Fruit fly (Drosophila melanogaster) whole organism, embryonic: ENCODE results near the gene asf1.

Source experiments
- ATbp ChIP-seq: fragments of 200-800 bp; sonication (Bioruptor generic); optimal IDR thresholded peaks from 2 replicates; lab custom pipeline; 2017; ENCODE audit warnings: missing biosample characterization, mild to moderate bottlenecking, missing genetic modification characterization, missing genetic modification reagents
- B-H1 ChIP-seq: fragments of 200-800 bp; sonication (Bioruptor generic); IDR thresholded peaks from 3 replicates; pipeline ENCODE4 v1.3.6; 2022; ENCODE audit warnings: missing biosample characterization, missing genetic modification characterization
- BEAF-32 ChIP-seq: fragments of 200-800 bp; sonication (Bioruptor generic); optimal IDR thresholded peaks from 3 replicates; lab custom pipeline; 2017; ENCODE audit warnings: missing biosample characterization, missing genetic modification characterization, mild to moderate bottlenecking, moderate library complexity, missing genetic modification reagents
- CG10147 ChIP-seq: fragments of 200-800 bp; sonication (Bioruptor generic); optimal IDR thresholded peaks from 2 replicates; lab custom pipeline; 2019; ENCODE audit warnings: missing biosample characterization, mild to moderate bottlenecking, missing genetic modification characterization, moderate library complexity
- CG10267 ChIP-seq: fragments of 200-800 bp; sonication (Bioruptor generic); optimal IDR thresholded peaks from 2 replicates; lab custom pipeline; 2018; ENCODE audit warnings: missing biosample characterization, mild to moderate bottlenecking, missing genetic modification characterization, moderate library complexity
- CG12391 ChIP-seq: fragments of 200-800 bp; sonication (Bioruptor generic); optimal IDR thresholded peaks from 3 replicates; lab custom pipeline; 2018; ENCODE audit warnings: missing biosample characterization, mild to moderate bottlenecking, missing genetic modification characterization, moderate library complexity
- CG17361 ChIP-seq: fragments of 200-800 bp; sonication (Bioruptor generic); IDR thresholded peaks from 3 replicates; pipeline ENCODE4 v1.3.6; 2022; ENCODE audit warnings: missing biosample characterization, missing genetic modification characterization
- CG17568 ChIP-seq: fragments of 200-800 bp; sonication (Bioruptor generic); optimal IDR thresholded peaks from 2 replicates; lab custom pipeline; 2018; ENCODE audit warnings: missing biosample characterization, mild to moderate bottlenecking, missing genetic modification characterization, moderate library complexity
- CG1792 ChIP-seq: fragments of 200-800 bp; sonication (Bioruptor generic); optimal IDR thresholded peaks from 2 replicates; lab custom pipeline; 2016; ENCODE audit warnings: missing biosample characterization, missing genetic modification characterization
- CG2875 ChIP-seq: fragments of 200-800 bp; sonication (Bioruptor generic); optimal IDR thresholded peaks from 2 replicates; lab custom pipeline; 2017; ENCODE audit warnings: missing biosample characterization, mild to moderate bottlenecking, missing genetic modification characterization, missing genetic modification reagents
- CG31441 ChIP-seq: fragments of 200-800 bp; sonication (Bioruptor generic); IDR thresholded peaks from 2 replicates; pipeline ENCODE4 v1.3.6; 2022; ENCODE audit warnings: missing biosample characterization, missing genetic modification characterization
- CG5245 ChIP-seq: fragments of 200-800 bp; sonication (Bioruptor generic); optimal IDR thresholded peaks from 3 replicates; lab custom pipeline; 2016; ENCODE audit warnings: missing biosample characterization, missing genetic modification characterization
- CG6272 ChIP-seq: fragments of 200-800 bp; sonication (Bioruptor generic); IDR thresholded peaks from 2 replicates; pipeline ENCODE4 v1.3.6; 2022; ENCODE audit warnings: missing biosample characterization, missing genetic modification characterization
- CG7745 ChIP-seq: fragments of 200-800 bp; sonication (Bioruptor generic); optimal IDR thresholded peaks from 2 replicates; lab custom pipeline; 2018; ENCODE audit warnings: missing biosample characterization, mild to moderate bottlenecking, missing genetic modification characterization, moderate library complexity
- CG8359 ChIP-seq: fragments of 200-800 bp; sonication (Bioruptor generic); optimal IDR thresholded peaks from 2 replicates; lab custom pipeline; 2017; ENCODE audit warnings: missing biosample characterization, mild to moderate bottlenecking, missing genetic modification characterization, borderline replicate concordance
- CG9215 ChIP-seq: fragments of 200-800 bp; sonication (Bioruptor generic); IDR thresholded peaks from 2 replicates; pipeline ENCODE4 v1.3.6; 2022; ENCODE audit warnings: missing biosample characterization, missing genetic modification characterization
- Chrac-16 ChIP-seq: fragments of 200-800 bp; sonication (Bioruptor generic); optimal IDR thresholded peaks from 3 replicates; lab custom pipeline; 2016; ENCODE audit warnings: missing biosample characterization, missing genetic modification characterization
- E2f2 ChIP-seq: fragments of 200-800 bp; sonication (Bioruptor generic); IDR thresholded peaks from 2 replicates; pipeline ENCODE4 v1.3.6; 2022; ENCODE audit warnings: missing biosample characterization, missing genetic modification characterization
- Ets65A ChIP-seq: fragments of 200-800 bp; sonication (Bioruptor generic); peaks from one replicate; lab custom pipeline; 2016; ENCODE audit warnings: missing biosample characterization, missing genetic modification characterization
- Hey ChIP-seq: fragments of 200-800 bp; sonication (Bioruptor generic); optimal IDR thresholded peaks from 3 replicates; lab custom pipeline; 2018; ENCODE audit warnings: missing biosample characterization, mild to moderate bottlenecking, missing genetic modification characterization
- Hr3 ChIP-seq: fragments of 200-800 bp; sonication (Bioruptor generic); optimal IDR thresholded peaks from 3 replicates; lab custom pipeline; 2016; ENCODE audit warnings: missing biosample characterization, missing genetic modification characterization
- Kr ChIP-seq: fragments of 200-800 bp; sonication (Bioruptor generic); optimal IDR thresholded peaks from 2 replicates; lab custom pipeline; 2017; ENCODE audit warnings: missing biosample characterization, mild to moderate bottlenecking, missing genetic modification characterization
- Mad ChIP-seq: fragments of 200-800 bp; sonication (Bioruptor generic); optimal IDR thresholded peaks from 2 replicates; lab custom pipeline; 2016; ENCODE audit warnings: missing biosample characterization, missing genetic modification characterization
- Meics ChIP-seq: fragments of 200-800 bp; sonication (Bioruptor generic); optimal IDR thresholded peaks from 2 replicates; lab custom pipeline; 2017; ENCODE audit warnings: missing biosample characterization, mild to moderate bottlenecking, missing genetic modification characterization
- Mes4 ChIP-seq: fragments of 200-800 bp; sonication (Bioruptor generic); optimal IDR thresholded peaks from 2 replicates; lab custom pipeline; 2016; ENCODE audit warnings: missing biosample characterization, missing genetic modification characterization
- Pdp1 ChIP-seq, 2 experiments: fragments of 200-800 bp; sonication (Bioruptor generic); optimal IDR thresholded peaks; 3 replicates each; lab custom pipeline; 2016; ENCODE audit warnings: missing biosample characterization in 2 of 2, missing genetic modification characterization in 2 of 2, mild to moderate bottlenecking in 1 of 2, moderate library complexity in 1 of 2
- Ptx1 ChIP-seq: fragments of 200-800 bp; sonication (Bioruptor generic); IDR thresholded peaks from 2 replicates; pipeline ENCODE4 v1.3.6; 2022; ENCODE audit warnings: missing biosample characterization, missing genetic modification characterization
- Trl ChIP-seq, 3 experiments: fragments of >200 bp in 2 of 3; fragments of 200-800 bp in 1 of 3; sonication (Bioruptor generic) in 1 of 3; optimal IDR thresholded peaks; 2 replicates in 1 of 3; 3 replicates in 2 of 3; lab custom pipeline; 2016 to 2017; ENCODE audit warnings: missing biosample characterization in 1 of 3, missing genetic modification characterization in 1 of 3
- az2 ChIP-seq: fragments of 200-800 bp; sonication (Bioruptor generic); optimal IDR thresholded peaks from 3 replicates; lab custom pipeline; 2016; ENCODE audit warnings: missing biosample characterization, missing genetic modification characterization
- danr ChIP-seq: fragments of 200-800 bp; sonication (Bioruptor generic); IDR thresholded peaks from 2 replicates; pipeline ENCODE4 v1.3.6; 2022; ENCODE audit warnings: missing biosample characterization, missing genetic modification characterization
- gce ChIP-seq: fragments of 200-800 bp; sonication (Bioruptor generic); IDR thresholded peaks from 3 replicates; pipeline ENCODE4 v1.3.6; 2022; ENCODE audit warnings: missing biosample characterization, missing genetic modification characterization
- gcm2 ChIP-seq: fragments of 200-800 bp; sonication (Bioruptor generic); optimal IDR thresholded peaks from 2 replicates; lab custom pipeline; 2016; ENCODE audit warnings: missing biosample characterization, missing genetic modification characterization
- grau ChIP-seq: fragments of 200-800 bp; optimal IDR thresholded peaks from 3 replicates; lab custom pipeline; 2019; ENCODE audit warnings: missing biosample characterization, mild to moderate bottlenecking, missing genetic modification characterization, moderate library complexity
- gt ChIP-seq: fragments of 200-800 bp; sonication (Bioruptor generic); IDR thresholded peaks from 2 replicates; pipeline ENCODE4 v1.3.6; 2022; ENCODE audit warnings: missing biosample characterization, missing genetic modification characterization
- ham ChIP-seq: fragments of 200-800 bp; sonication (Bioruptor generic); IDR thresholded peaks from 2 replicates; pipeline ENCODE4 v1.3.6; 2022; ENCODE audit warnings: missing biosample characterization, missing genetic modification characterization
- insv ChIP-seq, 2 experiments: fragments of 200-800 bp; sonication (Bioruptor generic); optimal IDR thresholded peaks; 3 replicates each; lab custom pipeline; 2016 to 2018; ENCODE audit warnings: missing biosample characterization in 2 of 2, missing genetic modification characterization in 2 of 2
- lab ChIP-seq: fragments of 200-800 bp; sonication (Bioruptor generic); optimal IDR thresholded peaks from 3 replicates; lab custom pipeline; 2017; ENCODE audit warnings: missing biosample characterization, missing genetic modification characterization, mild to moderate bottlenecking, moderate library complexity, missing genetic modification reagents
- lilli ChIP-seq: fragments of 200-800 bp; sonication (Bioruptor generic); optimal IDR thresholded peaks from 3 replicates; lab custom pipeline; 2016; ENCODE audit warnings: missing biosample characterization, missing genetic modification characterization
- nerfin-1 ChIP-seq: fragments of 200-800 bp; sonication (Bioruptor generic); optimal IDR thresholded peaks from 3 replicates; lab custom pipeline; 2019; ENCODE audit warnings: missing biosample characterization, mild to moderate bottlenecking, missing genetic modification characterization, moderate library complexity
- nmo ChIP-seq: fragments of 200-800 bp; sonication (Bioruptor generic); optimal IDR thresholded peaks from 2 replicates; lab custom pipeline; 2018; ENCODE audit warnings: missing biosample characterization, mild to moderate bottlenecking, missing genetic modification characterization, moderate library complexity
- onecut ChIP-seq: fragments of 200-800 bp; sonication (Bioruptor generic); IDR thresholded peaks from 2 replicates; pipeline ENCODE4 v1.3.6; 2022; ENCODE audit warnings: missing biosample characterization, missing genetic modification characterization
- peb ChIP-seq: fragments of 200-800 bp; sonication (Bioruptor generic); IDR thresholded peaks from 2 replicates; pipeline ENCODE4 v1.3.6; 2022; ENCODE audit warnings: missing biosample characterization, missing genetic modification characterization
- repo ChIP-seq: fragments of 200-800 bp; sonication (Bioruptor generic); optimal IDR thresholded peaks from 2 replicates; lab custom pipeline; 2016; ENCODE audit warnings: missing biosample characterization, missing genetic modification characterization
- sens ChIP-seq: fragments of 200-800 bp; sonication (Bioruptor generic); peaks from one replicate; lab custom pipeline; 2016; ENCODE audit warnings: missing biosample characterization, missing genetic modification characterization
- sens-2 ChIP-seq: fragments of 200-800 bp; sonication (Bioruptor generic); IDR thresholded peaks from 2 replicates; pipeline ENCODE4 v1.3.6; 2022; ENCODE audit warnings: missing biosample characterization, missing genetic modification characterization

The asf1 gene

dm6 chr3L:19655923-19656322 lies 37.2 kb downstream of the asf1 start (continued):
- TF ChIP-seq repo (GFP tag; lab: Kevin White, UChicago) (no peak), sens (GFP tag; lab: Kevin White, UChicago) (peak; percentile 91), CG9215 (GFP tag; lab: Robert Waterston, UW) (0 out of 2 replicates have a peak, but pooled peaks have one; percentile 13), danr (no peak), CG17568 (GFP tag; lab: Kevin White, UChicago) (peak; percentile 44), CG7745 (tag; lab: Kevin White, UChicago) (no peak), CG6272 (GFP tag; lab: Robert Waterston, UW) (peak; percentile 59; the same call in 1 of the 2 replicates), Ptx1 (GFP tag; lab: Robert Waterston, UW) (peak; percentile 72), Pdp1 (GFP tag; optimal IDR thresholded peaks at IDR 0.05; lab: Kevin White, UChicago) (peak; percentile 19 to 28), Kr (GFP tag; lab: Kevin White, UChicago) (no peak), Meics (GFP tag; lab: Kevin White, UChicago) (peak; percentile 49), CG10267 (peak; percentile 55), gce (GFP tag; lab: Robert Waterston, UW) (peak; percentile 47; the same call in 1 of the 3 replicates), lab (GFP tag; lab: Kevin White, UChicago) (peak; percentile 49), E2f2 (GFP tag; lab: Robert Waterston, UW) (peak; percentile 23; the same call in 1 of the 2 replicates), CG31441 (peak; percentile 67), Trl (optimal IDR thresholded peaks at IDR 0.05; lab: Kevin White, UChicago) (no peak), Trl (GFP tag; optimal IDR thresholded peaks at IDR 0.05; lab: Kevin White, UChicago) (peak; percentile 5), lilli (GFP tag; lab: Kevin White, UChicago) (peak; percentile 8), CG10147 (GFP tag; lab: Kevin White, UChicago) (peak; percentile 34), nmo (GFP tag; lab: Kevin White, UChicago) (peak; percentile 59), Chrac-16 (GFP tag; lab: Kevin White, UChicago) (peak; percentile 24), CG1792 (GFP tag; lab: Kevin White, UChicago) (no peak), CG2875 (GFP tag; lab: Kevin White, UChicago) (peak; percentile 61), peb (GFP tag; lab: Robert Waterston, UW) (peak; percentile 27; the same call in 1 of the 2 replicates), Hr3 (GFP tag; lab: Kevin White, UChicago) (peak; percentile 7), CG12391 (peak; percentile 38), Mes4 (GFP tag; lab: Kevin White, UChicago) (no peak), gcm2 (peak; percentile 7), CG8359 (GFP tag; lab: Kevin White, UChicago) (peak; percentile 25), gt (GFP tag; lab: Robert Waterston, UW) (0 out of 2 replicates have a peak, but pooled peaks have one; percentile 18), CG17361 (peak; percentile 76), Mad (GFP tag; lab: Kevin White, UChicago) (peak; percentile 13), Hey (no peak), CG5245 (peak; percentile 1), nerfin-1 (tag; lab: Kevin White, UChicago) (peak; percentile 54), ham (GFP tag; lab: Robert Waterston, UW) (no peak), az2 (GFP tag; lab: Kevin White, UChicago) (peak; percentile 44), onecut (peak; percentile 38), B-H1 (peak; percentile 38; the same call in 2 of the 3 replicates), grau (tag; lab: Kevin White, UChicago) (peak; percentile 55)

DNA sequence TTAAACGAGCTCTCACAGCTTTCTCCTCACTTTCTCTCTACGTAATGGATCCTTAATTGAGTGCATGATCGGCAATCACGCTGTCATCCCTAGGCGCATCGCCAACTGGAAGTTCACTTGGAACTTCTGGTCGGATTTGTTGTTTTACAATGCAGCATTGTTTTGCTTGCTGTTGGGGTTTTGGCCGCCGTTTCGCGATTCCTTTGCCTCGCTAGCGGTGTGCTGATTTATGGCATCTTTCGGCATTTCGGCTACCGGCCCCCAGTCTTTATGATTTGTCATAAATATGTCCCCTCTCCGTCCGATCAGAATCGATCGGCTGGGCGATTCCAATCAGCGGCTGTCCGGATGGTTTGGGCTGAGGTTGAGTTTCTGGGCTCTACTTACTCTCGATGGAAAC lies 44.2 kb downstream of the asf1 start:
- no peak for TF ChIP-seq sens-2 (GFP tag; lab: Robert Waterston, UW)
- TF ChIP-seq insv (GFP tag; optimal IDR thresholded peaks at IDR 0.05; lab: Kevin White, UChicago), result peak in 1 of 2 experiments; percentile 70
- TF ChIP-seq Ets65A (GFP tag; lab: Kevin White, UChicago), result peak; percentile 53
- no peak for TF ChIP-seq ATbp (GFP tag; lab: Kevin White, UChicago)
- TF ChIP-seq BEAF-32 (GFP tag; lab: Kevin White, UChicago), result no peak
- TF ChIP-seq, all 482 proteins: peak for 2
